Fruit fly (Drosophila melanogaster) whole organism, embryonic: ENCODE data around the gene Tsp29Fb.

Experiments used
- Atf6 ChIP-seq: fragments of 200-800 bp; sonication (Bioruptor generic); IDR thresholded peaks from 2 replicates; pipeline ENCODE4 v1.3.6; 2022; ENCODE audit warnings: missing biosample characterization, missing genetic modification characterization
- Bteb2 ChIP-seq: fragments of 200-800 bp; sonication (Bioruptor generic); optimal IDR thresholded peaks from 2 replicates; lab custom pipeline; 2016; ENCODE audit warnings: missing biosample characterization, missing genetic modification characterization
- CG10366 ChIP-seq: fragments of 200-800 bp; sonication (Bioruptor generic); IDR thresholded peaks from 2 replicates; pipeline ENCODE4 v1.3.6; 2022; ENCODE audit warnings: missing biosample characterization, missing genetic modification characterization
- CG11504 ChIP-seq: fragments of 200-800 bp; sonication (Bioruptor generic); optimal IDR thresholded peaks from 3 replicates; lab custom pipeline; 2019; ENCODE audit warnings: missing biosample characterization, mild to moderate bottlenecking, missing genetic modification characterization, moderate library complexity
- CG12236 ChIP-seq: fragments of 200-800 bp; sonication (Bioruptor generic); optimal IDR thresholded peaks from 2 replicates; lab custom pipeline; 2016; ENCODE audit warnings: missing biosample characterization, missing genetic modification characterization
- CG12391 ChIP-seq: fragments of 200-800 bp; sonication (Bioruptor generic); optimal IDR thresholded peaks from 3 replicates; lab custom pipeline; 2018; ENCODE audit warnings: missing biosample characterization, mild to moderate bottlenecking, missing genetic modification characterization, moderate library complexity
- CG14441 ChIP-seq: fragments of 200-800 bp; sonication (Bioruptor generic); IDR thresholded peaks from 2 replicates; pipeline ENCODE4 v1.3.6; 2022; ENCODE audit warnings: missing biosample characterization, missing genetic modification characterization
- CG14965 ChIP-seq: fragments of 200-800 bp; sonication (Bioruptor generic); optimal IDR thresholded peaks from 2 replicates; lab custom pipeline; 2016; ENCODE audit warnings: missing biosample characterization, missing genetic modification characterization, borderline replicate concordance
- CG15073 ChIP-seq: fragments of 200-800 bp; sonication (Bioruptor generic); optimal IDR thresholded peaks from 2 replicates; lab custom pipeline; 2016; ENCODE audit warnings: missing biosample characterization, missing genetic modification characterization
- CG16863 ChIP-seq: fragments of 200-800 bp; sonication (Bioruptor generic); optimal IDR thresholded peaks from 3 replicates; lab custom pipeline; 2016; ENCODE audit warnings: missing biosample characterization, missing genetic modification characterization
- CG1792 ChIP-seq: fragments of 200-800 bp; sonication (Bioruptor generic); optimal IDR thresholded peaks from 2 replicates; lab custom pipeline; 2016; ENCODE audit warnings: missing biosample characterization, missing genetic modification characterization
- CG18011 ChIP-seq: fragments of 200-800 bp; sonication (Bioruptor generic); optimal IDR thresholded peaks from 2 replicates; lab custom pipeline; 2017; ENCODE audit warnings: missing biosample characterization, missing genetic modification characterization, mild to moderate bottlenecking, moderate library complexity, missing genotype
- CG18619 ChIP-seq: fragments of 200-800 bp; sonication (Bioruptor generic); optimal IDR thresholded peaks from 3 replicates; lab custom pipeline; 2017; ENCODE audit warnings: missing biosample characterization, mild to moderate bottlenecking, missing genetic modification characterization
- CG31441 ChIP-seq: fragments of 200-800 bp; sonication (Bioruptor generic); IDR thresholded peaks from 2 replicates; pipeline ENCODE4 v1.3.6; 2022; ENCODE audit warnings: missing biosample characterization, missing genetic modification characterization
- CG3838 ChIP-seq: fragments of 200-800 bp; sonication (Bioruptor generic); optimal IDR thresholded peaks from 3 replicates; lab custom pipeline; 2016; ENCODE audit warnings: missing biosample characterization, missing genetic modification characterization
- CG6683 ChIP-seq: fragments of 200-800 bp; sonication (Bioruptor generic); optimal IDR thresholded peaks from 2 replicates; lab custom pipeline; 2017; ENCODE audit warnings: missing biosample characterization, mild to moderate bottlenecking, missing genetic modification characterization, missing genetic modification reagents
- CG6791 ChIP-seq: fragments of 200-800 bp; sonication (Bioruptor generic); IDR thresholded peaks from 3 replicates; pipeline ENCODE4 v1.3.6; 2022; ENCODE audit warnings: missing biosample characterization, missing genetic modification characterization; ENCODE audit not compliant: partially characterized antibody
- D19B ChIP-seq: fragments of 200-800 bp; sonication (Bioruptor generic); optimal IDR thresholded peaks from 2 replicates; lab custom pipeline; 2017; ENCODE audit warnings: missing biosample characterization, mild to moderate bottlenecking, missing genetic modification characterization
- Dek ChIP-seq: fragments of 200-800 bp; sonication (Bioruptor generic); optimal IDR thresholded peaks from 3 replicates; lab custom pipeline; 2019; ENCODE audit warnings: missing biosample characterization, mild to moderate bottlenecking, missing genetic modification characterization, moderate library complexity
- E2f1 ChIP-seq: fragments of 200-800 bp; sonication (Bioruptor generic); IDR thresholded peaks from 2 replicates; pipeline ENCODE4 v1.3.6; 2022; ENCODE audit warnings: missing biosample characterization, missing genetic modification characterization
- HHEX ChIP-seq: fragments of 200-800 bp; sonication (Bioruptor generic); optimal IDR thresholded peaks from 3 replicates; lab custom pipeline; 2017; ENCODE audit warnings: missing biosample characterization, mild to moderate bottlenecking, missing genetic modification characterization, missing genetic modification reagents
- Hmr ChIP-seq: fragments of 200-800 bp; sonication (Bioruptor generic); optimal IDR thresholded peaks from 3 replicates; lab custom pipeline; 2017; ENCODE audit warnings: mild to moderate bottlenecking, missing biosample characterization, missing genetic modification reagents, missing genetic modification characterization
- Hr39 ChIP-seq: fragments of >200 bp; optimal IDR thresholded peaks from 2 replicates; lab custom pipeline; 2017
- Lpt ChIP-seq: fragments of >200 bp; optimal IDR thresholded peaks from 2 replicates; lab custom pipeline; 2018; ENCODE audit warnings: missing biosample characterization, missing genetic modification characterization
- MBD-R2 ChIP-seq: fragments of 200-800 bp; sonication (Bioruptor generic); IDR thresholded peaks from 2 replicates; pipeline ENCODE4 v1.3.6; 2022; ENCODE audit warnings: missing biosample characterization, missing genetic modification characterization
- Mad ChIP-seq: fragments of 200-800 bp; sonication (Bioruptor generic); optimal IDR thresholded peaks from 2 replicates; lab custom pipeline; 2016; ENCODE audit warnings: missing biosample characterization, missing genetic modification characterization
- Mes4 ChIP-seq: fragments of 200-800 bp; sonication (Bioruptor generic); optimal IDR thresholded peaks from 2 replicates; lab custom pipeline; 2016; ENCODE audit warnings: missing biosample characterization, missing genetic modification characterization
- Nf-YB ChIP-seq: fragments of 200-800 bp; sonication (Bioruptor generic); optimal IDR thresholded peaks from 3 replicates; lab custom pipeline; 2019; ENCODE audit warnings: missing biosample characterization, mild to moderate bottlenecking, missing genetic modification characterization, moderate library complexity
- Spps ChIP-seq: fragments of 200-800 bp; sonication (Bioruptor generic); optimal IDR thresholded peaks from 2 replicates; lab custom pipeline; 2018; ENCODE audit warnings: missing biosample characterization, mild to moderate bottlenecking, missing genetic modification characterization
- br ChIP-seq: fragments of >200 bp; optimal IDR thresholded peaks from 2 replicates; lab custom pipeline; 2017
- ci ChIP-seq: fragments of 200-800 bp; sonication (Bioruptor generic); IDR thresholded peaks from 3 replicates; pipeline ENCODE4 v1.3.6; 2022; ENCODE audit warnings: missing biosample characterization, missing genetic modification characterization
- crp ChIP-seq, 2 experiments: fragments of 200-800 bp; sonication (Bioruptor generic); optimal IDR thresholded peaks; 2 replicates in 1 of 2; 3 replicates in 1 of 2; lab custom pipeline; 2017; ENCODE audit warnings: missing biosample characterization in 2 of 2, missing genetic modification characterization in 2 of 2, mild to moderate bottlenecking in 1 of 2, moderate library complexity in 1 of 2
- disco-r ChIP-seq: fragments of 200-800 bp; sonication (Bioruptor generic); optimal IDR thresholded peaks from 2 replicates; lab custom pipeline; 2016; ENCODE audit warnings: missing biosample characterization, missing genetic modification characterization
- dpn ChIP-seq, 2 experiments: fragments of 200-800 bp; sonication (Bioruptor generic); optimal IDR thresholded peaks; 3 replicates each; lab custom pipeline; 2016; ENCODE audit warnings: missing biosample characterization in 2 of 2, missing genetic modification characterization in 2 of 2
- grau ChIP-seq: fragments of 200-800 bp; optimal IDR thresholded peaks from 3 replicates; lab custom pipeline; 2019; ENCODE audit warnings: missing biosample characterization, mild to moderate bottlenecking, missing genetic modification characterization, moderate library complexity
- her ChIP-seq: fragments of 200-800 bp; sonication (Bioruptor generic); optimal IDR thresholded peaks from 2 replicates; lab custom pipeline; 2016; ENCODE audit warnings: missing biosample characterization, missing genetic modification characterization
- kay ChIP-seq: fragments of 200-800 bp; sonication (Bioruptor generic); optimal IDR thresholded peaks from 2 replicates; lab custom pipeline; 2016; ENCODE audit warnings: missing biosample characterization, missing genetic modification characterization
- klu ChIP-seq: fragments of 200-800 bp; sonication (Bioruptor generic); IDR thresholded peaks from 2 replicates; pipeline ENCODE4 v1.3.6; 2022; ENCODE audit warnings: missing biosample characterization, missing genetic modification characterization
- lov ChIP-seq, 2 experiments: fragments of 200-800 bp in 1 of 2; fragments of >200 bp in 1 of 2; sonication (Bioruptor generic) in 1 of 2; IDR thresholded peaks in 1 of 2; optimal IDR thresholded peaks in 1 of 2; 2 replicates in 1 of 2; 3 replicates in 1 of 2; pipeline versions ENCODE4 v1.3.6 to Lab custom; 2017 to 2022; ENCODE audit warnings: missing biosample characterization in 1 of 2, missing genetic modification characterization in 1 of 2
- maf-S ChIP-seq: fragments of 200-800 bp; sonication (Bioruptor generic); optimal IDR thresholded peaks from 2 replicates; lab custom pipeline; 2016; ENCODE audit warnings: missing biosample characterization, missing genetic modification characterization
- nmo ChIP-seq: fragments of 200-800 bp; sonication (Bioruptor generic); optimal IDR thresholded peaks from 2 replicates; lab custom pipeline; 2018; ENCODE audit warnings: missing biosample characterization, mild to moderate bottlenecking, missing genetic modification characterization, moderate library complexity
- odd ChIP-seq: fragments of 200-800 bp; sonication (Bioruptor generic); optimal IDR thresholded peaks from 2 replicates; lab custom pipeline; 2017; ENCODE audit warnings: missing biosample characterization, mild to moderate bottlenecking, missing genetic modification characterization
- pho ChIP-seq: fragments of 200-800 bp; sonication (Bioruptor generic); optimal IDR thresholded peaks from 2 replicates; lab custom pipeline; 2016; ENCODE audit warnings: missing biosample characterization, missing genetic modification characterization
- repo ChIP-seq: fragments of 200-800 bp; sonication (Bioruptor generic); optimal IDR thresholded peaks from 2 replicates; lab custom pipeline; 2016; ENCODE audit warnings: missing biosample characterization, missing genetic modification characterization
- row ChIP-seq: fragments of 200-800 bp; sonication (Bioruptor generic); IDR thresholded peaks from 3 replicates; pipeline ENCODE4 v1.3.6; 2022; ENCODE audit warnings: missing biosample characterization, missing genetic modification characterization
- sob ChIP-seq: fragments of 200-800 bp; sonication (Bioruptor generic); IDR thresholded peaks from 2 replicates; pipeline ENCODE4 v1.3.6; 2022; ENCODE audit warnings: missing biosample characterization, missing genetic modification characterization
- stc ChIP-seq: fragments of 200-800 bp; sonication (Bioruptor generic); IDR thresholded peaks from 2 replicates; pipeline ENCODE4 v1.3.6; 2022; ENCODE audit warnings: missing biosample characterization, missing genetic modification characterization
- tna ChIP-seq: fragments of 200-800 bp; sonication (Bioruptor generic); IDR thresholded peaks from 2 replicates; pipeline ENCODE4 v1.3.6; 2022; ENCODE audit warnings: missing biosample characterization, missing genetic modification characterization; ENCODE audit not compliant: partially characterized antibody
- toy ChIP-seq: fragments of 200-800 bp; sonication (Bioruptor generic); IDR thresholded peaks from 2 replicates; pipeline ENCODE4 v1.3.6; 2022; ENCODE audit warnings: missing biosample characterization, missing genetic modification characterization
- twi ChIP-seq: fragments of 200-800 bp; optimal IDR thresholded peaks from 2 replicates; lab custom pipeline; 2019; ENCODE audit warnings: missing biosample characterization, mild to moderate bottlenecking, missing genetic modification characterization, moderate library complexity

Tsp29Fb gene

DNA sequence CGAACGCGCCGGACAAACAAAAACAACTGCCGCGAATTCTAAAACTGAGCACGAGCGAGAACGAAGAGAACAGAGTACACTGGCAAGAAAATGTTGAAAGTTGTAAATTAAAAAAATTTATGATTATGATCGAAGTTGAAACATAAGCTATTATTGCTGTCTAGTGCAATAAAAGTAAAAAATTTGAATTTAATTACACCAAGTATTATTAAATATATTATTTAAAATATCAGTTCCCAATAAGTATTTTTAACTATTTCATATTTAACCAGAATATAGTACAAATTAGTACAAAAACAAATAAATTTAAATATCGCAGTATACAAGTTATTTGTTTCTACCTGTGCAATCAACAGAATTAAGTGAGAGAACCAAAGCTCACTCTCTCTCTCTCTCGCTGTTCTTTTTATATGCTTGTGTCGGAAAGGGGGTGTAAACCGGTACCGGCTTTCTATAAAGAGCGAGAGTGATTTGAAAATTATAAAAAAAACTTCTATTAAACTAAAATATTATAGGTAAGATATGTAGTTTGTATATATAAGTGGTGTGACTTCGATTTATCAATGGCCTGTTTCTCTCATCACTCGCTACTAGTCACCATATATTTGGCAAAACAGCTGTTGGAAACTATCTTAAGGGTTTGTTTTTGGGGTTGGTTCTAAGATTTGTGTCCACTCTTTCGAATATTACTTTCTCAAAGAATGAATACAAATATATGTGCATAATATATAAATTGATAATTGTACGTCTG is 14.2 kb downstream of the Tsp29Fb start, which contains the start of gene C1GalTA (continued):
- TF ChIP-seq HHEX (GFP tag; lab: Kevin White, UChicago) (peak; percentile 97), CG15073 (GFP tag; lab: Kevin White, UChicago) (peak; percentile 35), twi (tag; lab: Kevin White, UChicago) (peak; percentile 98), tna (GFP tag; lab: Robert Waterston, UW) (no peak), nmo (GFP tag; lab: Kevin White, UChicago) (peak; percentile 100), repo (GFP tag; lab: Kevin White, UChicago) (no peak), Dek (tag; lab: Kevin White, UChicago) (peak; percentile 97), crp (GFP tag; optimal IDR thresholded peaks at IDR 0.05; lab: Kevin White, UChicago) (peak in 1 of 2 experiments; percentile 66), Hmr (GFP tag; lab: Kevin White, UChicago) (peak; percentile 99), CG12236 (no peak), lov (optimal IDR thresholded peaks at IDR 0.05; lab: Kevin White, UChicago) (no peak), lov (GFP tag; IDR thresholded peaks at IDR 0.05; lab: Robert Waterston, UW) (no peak; the same call in 1 of the 3 replicates), CG11504 (tag; lab: Kevin White, UChicago) (peak; percentile 98), CG18011 (GFP tag; lab: Kevin White, UChicago) (peak; percentile 79), sob (GFP tag; lab: Robert Waterston, UW) (peak; percentile 95), CG6791 (GFP tag; lab: Robert Waterston, UW) (no peak), Mad (GFP tag; lab: Kevin White, UChicago) (peak; percentile 57), odd (GFP tag; lab: Kevin White, UChicago) (peak; percentile 97), br (lab: Kevin White, UChicago) (no peak), E2f1 (peak; percentile 97), row (GFP tag; lab: Robert Waterston, UW) (peak; percentile 98), pho (GFP tag; lab: Kevin White, UChicago) (peak; percentile 67), Spps (tag; lab: Kevin White, UChicago) (peak; percentile 99), CG10366 (GFP tag; lab: Robert Waterston, UW) (peak; percentile 90), CG1792 (peak; percentile 0), D19B (GFP tag; lab: Kevin White, UChicago) (peak; percentile 88), kay (GFP tag; lab: Kevin White, UChicago) (peak; percentile 91), Nf-YB (GFP tag; lab: Kevin White, UChicago) (peak; percentile 92), maf-S (GFP tag; lab: Kevin White, UChicago) (peak; percentile 21), Mes4 (GFP tag; lab: Kevin White, UChicago) (peak; percentile 57), ci (peak; percentile 86), Hr39 (lab: Kevin White, UChicago) (no peak), CG6683 (GFP tag; lab: Kevin White, UChicago) (peak; percentile 98), CG31441 (peak; percentile 100), grau (peak; percentile 99), CG3838 (no peak), CG14965 (GFP tag; lab: Kevin White, UChicago) (no peak), stc (GFP tag; lab: Robert Waterston, UW) (peak; percentile 96), disco-r (GFP tag; lab: Kevin White, UChicago) (peak; percentile 58), CG16863 (GFP tag; lab: Kevin White, UChicago) (peak; percentile 56), MBD-R2 (peak; percentile 61; the same call in 1 of the 2 replicates), Bteb2 (GFP tag; lab: Kevin White, UChicago) (peak; percentile 78), CG12391 (tag; lab: Kevin White, UChicago) (peak; percentile 100), CG18619 (peak; percentile 96), dpn (GFP tag; optimal IDR thresholded peaks at IDR 0.05; lab: Kevin White, UChicago) (peak; percentile 68 to 94), toy (GFP tag; lab: Robert Waterston, UW) (peak; percentile 90), her (GFP tag; lab: Kevin White, UChicago) (peak; percentile 25), Atf6 (GFP tag; lab: Robert Waterston, UW) (peak; percentile 96), klu (GFP tag; lab: Robert Waterston, UW) (peak; percentile 96), Lpt (no peak), CG14441 (GFP tag; lab: Robert Waterston, UW) (peak; percentile 88)
